Fruit fly (Drosophila melanogaster): ENCODE results near the gene CG14411.

The CG14411 gene

DNA sequence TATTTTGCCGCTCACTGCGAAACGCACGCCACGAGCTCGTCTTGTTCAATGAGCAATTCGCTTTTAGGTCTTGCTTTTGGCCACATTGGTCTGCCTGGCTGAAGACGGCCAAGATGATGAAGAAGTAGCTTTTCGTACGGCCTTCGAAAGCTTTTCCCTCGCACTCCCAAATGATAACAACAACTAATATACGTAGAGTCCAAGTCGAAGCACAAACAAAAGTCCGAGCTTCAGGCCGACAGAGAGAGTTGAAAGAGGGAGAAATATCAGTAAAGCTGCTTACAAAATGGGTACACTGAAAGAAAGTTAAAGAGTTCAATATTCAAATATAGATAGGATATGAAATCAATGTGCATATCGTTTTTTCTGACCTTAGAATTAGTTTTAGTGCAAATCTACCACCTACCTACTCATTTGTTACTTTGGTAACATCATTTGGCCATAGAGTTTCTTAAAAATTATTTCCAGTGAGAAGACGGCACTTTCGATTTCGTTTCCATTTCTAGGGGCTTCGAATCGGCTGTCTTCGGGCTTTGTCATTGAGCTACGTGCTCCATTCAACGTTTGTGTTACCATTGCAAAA lies 50.2 kb downstream of the CG14411 start, which contains the start of the genes CG45064 and CG45065 (continued):
- TF ChIP-seq CG18764 (GFP tag; optimal IDR thresholded peaks at IDR 0.05) (peak; percentile 56), so (GFP tag; IDR thresholded peaks at IDR 0.05) (peak; percentile 81; the same call in 2 of the 3 replicates), nom (GFP tag; optimal IDR thresholded peaks at IDR 0.05) (no peak), cg (GFP tag; optimal IDR thresholded peaks at IDR 0.05) (no peak), sob (GFP tag; IDR thresholded peaks at IDR 0.05) (peak; percentile 75), chn (GFP tag; optimal IDR thresholded peaks at IDR 0.05) (peak; percentile 72), insv (GFP tag; optimal IDR thresholded peaks at IDR 0.05) (no peak), Stat92E (GFP tag; optimal IDR thresholded peaks at IDR 0.05) (peak in 1 of 3 experiments; percentile 4), CG30431 (GFP tag; optimal IDR thresholded peaks at IDR 0.05) (peak; percentile 51), CG9727 (GFP tag; optimal IDR thresholded peaks at IDR 0.05) (peak; percentile 64), Deaf1 (tag; optimal IDR thresholded peaks at IDR 0.05) (peak; percentile 75), CG13624 (GFP tag; optimal IDR thresholded peaks at IDR 0.05) (peak; percentile 68), tup (GFP tag; optimal IDR thresholded peaks at IDR 0.05) (peak; percentile 27), Pdp1 (GFP tag; optimal IDR thresholded peaks at IDR 0.05) (peak; percentile 72 to 73), CG15479 (GFP tag; optimal IDR thresholded peaks at IDR 0.05) (no peak), CG10147 (GFP tag; optimal IDR thresholded peaks at IDR 0.05) (peak; percentile 79), CG17612 (GFP tag; IDR thresholded peaks at IDR 0.05) (no peak), cwo (GFP tag; optimal IDR thresholded peaks at IDR 0.05) (peak; percentile 66), Atf6 (GFP tag; IDR thresholded peaks at IDR 0.05) (peak; percentile 72; the same call in 1 of the 2 replicates), CG10462 (GFP tag; optimal IDR thresholded peaks at IDR 0.05) (peak; percentile 69), Sry-δ (GFP tag; optimal IDR thresholded peaks at IDR 0.05) (peak; percentile 42), CG18011 (GFP tag; optimal IDR thresholded peaks at IDR 0.05) (peak; percentile 32), sna (GFP tag; IDR thresholded peaks at IDR 0.05; ENCODE audit: partially characterized antibody) (no peak), Med (GFP tag) (peak; percentile 97), Taf1 (GFP tag; IDR thresholded peaks at IDR 0.05) (no peak), CG17912 (GFP tag; optimal IDR thresholded peaks at IDR 0.05) (no peak), scrt (GFP tag; optimal IDR thresholded peaks at IDR 0.05) (peak; percentile 69), tio (GFP tag; optimal IDR thresholded peaks at IDR 0.05) (peak; percentile 61), ash1 (GFP tag; optimal IDR thresholded peaks at IDR 0.05) (no peak), NFAT (GFP tag; IDR thresholded peaks at IDR 0.05) (0 out of 2 replicates have a peak, but pooled peaks have one; percentile 22), dimm (GFP tag; IDR thresholded peaks at IDR 0.05) (peak; percentile 70), CG15514 (GFP tag; optimal IDR thresholded peaks at IDR 0.05) (peak; percentile 35), Scr (GFP tag; IDR thresholded peaks at IDR 0.05; ENCODE audit: partially characterized antibody) (no peak), HLHmδ (GFP tag; optimal IDR thresholded peaks at IDR 0.05) (no peak), ab (GFP tag; optimal IDR thresholded peaks at IDR 0.05) (peak; percentile 35), CG7786 (GFP tag; optimal IDR thresholded peaks at IDR 0.05) (peak; percentile 67), vnd (GFP tag; IDR thresholded peaks at IDR 0.05; ENCODE audit: partially characterized antibody) (no peak), corto (GFP tag; optimal IDR thresholded peaks at IDR 0.05) (no peak), CG16863 (GFP tag; optimal IDR thresholded peaks at IDR 0.05) (peak; percentile 78), yki (optimal IDR thresholded peaks at IDR 0.05) (no peak), grn (GFP tag; optimal IDR thresholded peaks at IDR 0.05) (peak; percentile 2), CG12299 (tag; optimal IDR thresholded peaks at IDR 0.05) (peak; percentile 22), Bteb2 (GFP tag; optimal IDR thresholded peaks at IDR 0.05) (peak; percentile 65), prd (optimal IDR thresholded peaks at IDR 0.05) (no peak), prd (GFP tag; IDR thresholded peaks at IDR 0.05) (peak; percentile 84), CG10267 (tag; optimal IDR thresholded peaks at IDR 0.05) (peak; percentile 76), Dip3 (GFP tag; optimal IDR thresholded peaks at IDR 0.05) (peak; percentile 81), gcm2 (GFP tag; optimal IDR thresholded peaks at IDR 0.05) (peak; percentile 56), CG32767 (GFP tag; IDR thresholded peaks at IDR 0.05) (peak; percentile 72; the same call in 1 of the 2 replicates)
